Fruit fly (Drosophila melanogaster): ENCODE results near the gene CG9686.

DNA sequence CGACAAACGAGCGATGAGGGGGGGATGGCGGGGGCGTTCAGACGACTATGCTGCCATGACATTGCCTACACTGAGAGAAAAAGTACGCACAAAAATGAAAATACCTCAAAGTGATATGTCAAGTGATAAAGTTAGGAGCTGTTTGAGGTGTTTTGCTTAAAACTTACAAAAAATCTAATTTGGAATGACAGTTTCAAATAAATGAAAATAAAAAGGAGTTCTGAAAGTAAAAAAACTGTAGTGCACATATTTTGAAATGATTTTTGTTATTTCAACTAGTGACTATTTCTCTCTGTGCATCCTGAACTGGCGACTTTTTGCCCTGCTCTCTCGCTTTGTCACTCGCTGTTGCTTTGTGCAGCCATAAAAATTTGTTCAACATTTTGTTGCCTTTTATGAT lies 49.8 kb upstream of the CG9686 start:
- TF ChIP-seq abd-A (tag; optimal IDR thresholded peaks at IDR 0.05) (no peak), H2.0 (GFP tag; IDR thresholded peaks at IDR 0.05) (no peak), ase (GFP tag; IDR thresholded peaks at IDR 0.05) (no peak), dysf (GFP tag; IDR thresholded peaks at IDR 0.05) (0 out of 3 replicates have a peak, but pooled peaks have one; percentile 28), CG11398 (GFP tag; optimal IDR thresholded peaks at IDR 0.05) (no peak), CG6175 (GFP tag; IDR thresholded peaks at IDR 0.05) (no peak), Dref (GFP tag; IDR thresholded peaks at IDR 0.05) (no peak), bsh (GFP tag; optimal IDR thresholded peaks at IDR 0.05) (no peak), CG11560 (tag; IDR thresholded peaks at IDR 0.05) (no peak), Blimp-1 (GFP tag; optimal IDR thresholded peaks at IDR 0.05) (peak; percentile 36), C15 (GFP tag; IDR thresholded peaks at IDR 0.05) (no peak), CG10959 (GFP tag; IDR thresholded peaks at IDR 0.05) (no peak)

Data from whole organism, embryonic.